Worm (Caenorhabditis elegans) whole organism, L1 larva: Measurements from ENCODE around the gene mdt-6.
A peak's percentile ranks its signal among the peaks of the same experiment; 100 is the strongest.

ENCODE experiments used
- C16A3.4 ChIP-seq: fragments of 150-350 bp; optimal IDR thresholded peaks from 2 replicates; lab custom pipeline; 2014; ENCODE audit warnings: missing biosample characterization, missing genetic modification characterization
- C34B4.2 ChIP-seq: sonication (generic microtip); optimal IDR thresholded peaks from 2 replicates; lab custom pipeline; 2017; ENCODE audit warnings: mild to moderate bottlenecking, missing genetic modification characterization, missing compliant biosample characterization
- alr-1 ChIP-seq: fragments of 200-800 bp; sonication (Bioruptor generic); optimal IDR thresholded peaks from 2 replicates; lab custom pipeline; 2018; ENCODE audit warnings: borderline replicate concordance, mild to moderate bottlenecking, missing genetic modification characterization, missing compliant biosample characterization
- aly-2 ChIP-seq: fragments of 150-350 bp; optimal IDR thresholded peaks from 2 replicates; lab custom pipeline; 2014; ENCODE audit warnings: missing biosample characterization, missing genetic modification characterization
- ama-1 ChIP-seq: fragments of 150-350 bp; optimal IDR thresholded peaks from 2 replicates; lab custom pipeline; 2014
- ceh-63 ChIP-seq: fragments of 200-800 bp; sonication (Bioruptor generic); optimal IDR thresholded peaks from 2 replicates; lab custom pipeline; 2018; ENCODE audit warnings: mild to moderate bottlenecking, missing genetic modification characterization, missing compliant biosample characterization
- ceh-8 ChIP-seq: fragments of 200-800 bp; sonication (Bioruptor generic); optimal IDR thresholded peaks from 2 replicates; lab custom pipeline; 2018; ENCODE audit warnings: mild to moderate bottlenecking, missing genetic modification characterization, moderate library complexity, missing compliant biosample characterization
- ceh-82 ChIP-seq, 3 experiments: fragments of 150-350 bp in 1 of 3; sonication (generic microtip) in 2 of 3; optimal IDR thresholded peaks; 2 replicates each; lab custom pipeline; 2014 to 2017; ENCODE audit warnings: missing biosample characterization in 3 of 3, missing genetic modification characterization in 3 of 3
- ceh-90 ChIP-seq: sonication (generic microtip); optimal IDR thresholded peaks from 2 replicates; lab custom pipeline; 2016; ENCODE audit warnings: missing genetic modification characterization, missing compliant biosample characterization
- ces-1 ChIP-seq: fragments of 150-350 bp; optimal IDR thresholded peaks from 2 replicates; lab custom pipeline; 2014; ENCODE audit warnings: missing biosample characterization, missing genetic modification reagents, missing genetic modification characterization
- dpl-1 ChIP-seq, 3 experiments: fragments of 150-350 bp in 2 of 3; sonication (generic microtip) in 1 of 3; optimal IDR thresholded peaks; 2 replicates each; lab custom pipeline; 2014 to 2017; ENCODE audit warnings: missing biosample characterization in 3 of 3, missing genetic modification characterization in 3 of 3, missing genetic modification reagents in 3 of 3
- dsc-1 ChIP-seq: sonication (generic microtip); optimal IDR thresholded peaks from 2 replicates; lab custom pipeline; 2016; ENCODE audit warnings: mild to moderate bottlenecking, missing genetic modification characterization, missing compliant biosample characterization
- efl-1 ChIP-seq, 4 experiments: fragments of 150-350 bp; optimal IDR thresholded peaks in 3 of 4; peaks in 1 of 4; 1 replicate in 1 of 4; 2 replicates in 3 of 4; lab custom pipeline; 2014; ENCODE audit warnings: missing biosample characterization in 2 of 4, missing genetic modification characterization in 2 of 4, missing genetic modification reagents in 2 of 4
- efl-3 ChIP-seq: fragments of 200-800 bp; sonication (Bioruptor generic); optimal IDR thresholded peaks from 2 replicates; lab custom pipeline; 2018; ENCODE audit warnings: mild to moderate bottlenecking, missing genetic modification characterization, missing compliant biosample characterization
- egl-13 ChIP-seq: sonication (generic microtip); optimal IDR thresholded peaks from 2 replicates; lab custom pipeline; 2016; ENCODE audit warnings: missing genotype, missing genetic modification reagents, missing genetic modification characterization, missing compliant biosample characterization
- elt-3 ChIP-seq, 6 experiments: fragments of 150-350 bp in 1 of 6; sonication (generic microtip); optimal IDR thresholded peaks; 2 replicates each; lab custom pipeline; 2017 to 2018; ENCODE audit warnings: missing biosample characterization in 6 of 6, missing genetic modification characterization in 6 of 6, inconsistent platforms in 1 of 6
- ets-5 ChIP-seq: fragments of 200-800 bp; sonication (Bioruptor generic); IDR thresholded peaks from 2 replicates; pipeline ENCODE4 v1.3.6; 2022; ENCODE audit warnings: missing genetic modification characterization, missing compliant biosample characterization
- fkh-4 ChIP-seq: sonication (generic microtip); optimal IDR thresholded peaks from 2 replicates; lab custom pipeline; 2016; ENCODE audit warnings: missing compliant biosample characterization, missing genetic modification characterization, borderline replicate concordance
- fkh-8 ChIP-seq: sonication (generic microtip); optimal IDR thresholded peaks from 2 replicates; lab custom pipeline; 2016; ENCODE audit warnings: mild to moderate bottlenecking, missing genetic modification characterization, missing compliant biosample characterization
- fos-1 ChIP-seq: fragments of 150-350 bp; optimal IDR thresholded peaks from 2 replicates; lab custom pipeline; 2014; ENCODE audit warnings: missing biosample characterization, missing genetic modification characterization
- hlh-4 ChIP-seq: sonication (generic microtip); optimal IDR thresholded peaks from 2 replicates; lab custom pipeline; 2016; ENCODE audit warnings: mild to moderate bottlenecking, missing genetic modification characterization, missing compliant biosample characterization
- hpl-2 ChIP-seq: fragments of 150-350 bp; optimal IDR thresholded peaks from 2 replicates; lab custom pipeline; 2014; ENCODE audit warnings: missing biosample characterization, missing genetic modification reagents, missing genetic modification characterization
- irx-1 ChIP-seq: sonication (generic microtip); optimal IDR thresholded peaks from 2 replicates; lab custom pipeline; 2016; ENCODE audit warnings: missing genetic modification characterization, missing compliant biosample characterization
- lin-14 ChIP-seq: fragments of 200-800 bp; sonication (Bioruptor generic); optimal IDR thresholded peaks from 2 replicates; lab custom pipeline; 2018; ENCODE audit warnings: mild to moderate bottlenecking, missing genetic modification characterization, moderate library complexity, missing compliant biosample characterization
- lir-3 ChIP-seq: sonication (generic microtip); optimal IDR thresholded peaks from 2 replicates; lab custom pipeline; 2016; ENCODE audit warnings: mild to moderate bottlenecking, missing genetic modification characterization, moderate library complexity, missing compliant biosample characterization; ENCODE audit not compliant: poor library complexity
- nhr-11 ChIP-seq: fragments of 150-350 bp; optimal IDR thresholded peaks from 2 replicates; lab custom pipeline; 2014; ENCODE audit warnings: missing biosample characterization, missing genetic modification characterization
- nhr-12 ChIP-seq: sonication (generic microtip); optimal IDR thresholded peaks from 2 replicates; lab custom pipeline; 2017; ENCODE audit warnings: missing biosample characterization, missing genetic modification characterization
- nhr-237 ChIP-seq: fragments of 150-350 bp; optimal IDR thresholded peaks from 2 replicates; lab custom pipeline; 2014; ENCODE audit warnings: missing biosample characterization, missing genetic modification characterization
- nhr-90 ChIP-seq: sonication (generic microtip); optimal IDR thresholded peaks from 2 replicates; lab custom pipeline; 2016; ENCODE audit warnings: mild to moderate bottlenecking, missing genetic modification characterization, missing compliant biosample characterization; ENCODE audit not compliant: poor library complexity
- pag-3 ChIP-seq: sonication (generic microtip); optimal IDR thresholded peaks from 2 replicates; lab custom pipeline; 2017; ENCODE audit warnings: missing genetic modification characterization, mild to moderate bottlenecking, missing compliant biosample characterization, antibody characterized with exemption, borderline replicate concordance; ENCODE audit not compliant: insufficient read depth
- pax-3 ChIP-seq: fragments of 200-800 bp; sonication (Bioruptor generic); optimal IDR thresholded peaks from 2 replicates; lab custom pipeline; 2018; ENCODE audit warnings: mild to moderate bottlenecking, missing genetic modification characterization, moderate library complexity, missing compliant biosample characterization
- pqm-1 ChIP-seq: sonication (generic microtip); optimal IDR thresholded peaks from 3 replicates; lab custom pipeline; 2017; ENCODE audit warnings: missing biosample characterization, missing genetic modification characterization
- snu-23 ChIP-seq: sonication (generic microtip); optimal IDR thresholded peaks from 2 replicates; lab custom pipeline; 2016; ENCODE audit warnings: missing genetic modification characterization, missing compliant biosample characterization
- sox-4 ChIP-seq: sonication (generic microtip); optimal IDR thresholded peaks from 2 replicates; lab custom pipeline; 2016; ENCODE audit warnings: missing genetic modification characterization, missing compliant biosample characterization
- sup-37 ChIP-seq: fragments of 200-800 bp; sonication (Bioruptor generic); optimal IDR thresholded peaks from 2 replicates; lab custom pipeline; 2018; ENCODE audit warnings: mild to moderate bottlenecking, missing genetic modification characterization, missing compliant biosample characterization
- tbx-2 ChIP-seq: sonication (generic microtip); optimal IDR thresholded peaks from 2 replicates; lab custom pipeline; 2016; ENCODE audit warnings: missing genetic modification characterization, missing compliant biosample characterization
- unc-130 ChIP-seq: fragments of 150-350 bp; optimal IDR thresholded peaks from 2 replicates; lab custom pipeline; 2017; ENCODE audit warnings: missing biosample characterization, missing genetic modification characterization, inconsistent platforms
- unc-30 ChIP-seq: sonication (generic microtip); optimal IDR thresholded peaks from 2 replicates; lab custom pipeline; 2017; ENCODE audit warnings: missing biosample characterization, missing genetic modification characterization
- unc-86 ChIP-seq: sonication (generic microtip); optimal IDR thresholded peaks from 2 replicates; lab custom pipeline; 2016; ENCODE audit warnings: missing genetic modification characterization, missing compliant biosample characterization
- xbp-1 ChIP-seq: sonication (generic microtip); optimal IDR thresholded peaks from 2 replicates; lab custom pipeline; 2016; ENCODE audit warnings: missing genetic modification characterization, missing compliant biosample characterization
- ztf-4 ChIP-seq: fragments of 150-350 bp; optimal IDR thresholded peaks from 2 replicates; lab custom pipeline; 2014; ENCODE audit warnings: missing biosample characterization, missing genetic modification characterization

Gene mdt-6

DNA sequence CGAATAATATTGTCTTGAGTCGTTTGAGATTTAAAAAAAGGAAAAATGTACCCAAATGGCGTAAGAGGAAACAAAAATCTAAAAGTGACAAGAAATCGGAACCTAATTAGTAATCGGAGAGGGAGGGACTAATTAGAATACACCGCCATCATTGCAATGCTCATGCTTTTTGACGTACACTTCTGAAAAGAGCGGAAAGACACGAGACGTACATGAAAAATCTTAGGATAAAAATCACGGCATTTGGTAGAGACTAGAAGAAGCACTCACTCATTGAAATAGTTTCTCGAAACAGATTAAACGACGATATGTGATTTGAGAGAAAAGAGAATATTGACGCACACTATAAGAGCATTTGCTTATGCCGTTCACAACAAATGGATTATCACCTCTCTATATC lies 36.4 kb downstream of the mdt-6 start:
- TF ChIP-seq elt-3 (tag; optimal IDR thresholded peaks at IDR 0.05; lab: Kevin White, UChicago) (no peak), dpl-1 (GFP tag; optimal IDR thresholded peaks at IDR 0.05; lab: Kevin White, UChicago) (no peak), unc-30 (tag; lab: Kevin White, UChicago) (no peak), nhr-12 (tag; lab: Kevin White, UChicago) (no peak), irx-1 (no peak), lir-3 (no peak), ama-1 (no peak), ceh-82 (tag; optimal IDR thresholded peaks at IDR 0.05; lab: Kevin White, UChicago) (no peak), ceh-8 (GFP tag; lab: Kevin White, UChicago) (peak; percentile 15), nhr-90 (tag; lab: Kevin White, UChicago) (no peak), nhr-11 (tag; lab: Kevin White, UChicago) (peak; percentile 29), ces-1 (GFP tag; lab: Kevin White, UChicago) (no peak), sox-4 (tag; lab: Kevin White, UChicago) (no peak), sup-37 (no peak), unc-130 (no peak), lin-14 (no peak), ceh-90 (no peak), dsc-1 (peak; percentile 96), C16A3.4 (no peak), fos-1 (tag; lab: Kevin White, UChicago) (no peak), egl-13 (tag; lab: Kevin White, UChicago) (peak; percentile 41), hlh-4 (tag; lab: Kevin White, UChicago) (no peak), C34B4.2 (no peak), efl-1 (optimal IDR thresholded peaks at IDR 0.05; lab: Kevin White, UChicago) (no peak), efl-1 (GFP tag; optimal IDR thresholded peaks at IDR 0.05 in 1 of 2; lab: Kevin White, UChicago) (no peak), unc-86 (tag; lab: Kevin White, UChicago) (no peak), tbx-2 (tag; lab: Kevin White, UChicago) (no peak), ets-5 (GFP tag; lab: Robert Waterston, UW) (no peak), fkh-8 (tag; lab: Kevin White, UChicago) (peak; percentile 19), pax-3 (tag; lab: Kevin White, UChicago) (peak; percentile 54), pag-3 (no peak), snu-23 (GFP tag; lab: Kevin White, UChicago) (no peak), hpl-2 (GFP tag; lab: Kevin White, UChicago) (no peak), fkh-4 (tag; lab: Kevin White, UChicago) (peak; percentile 49), aly-2 (no peak), efl-3 (no peak), alr-1 (tag; lab: Kevin White, UChicago) (no peak), ztf-4 (tag; lab: Kevin White, UChicago) (no peak), pqm-1 (tag; lab: Kevin White, UChicago) (no peak)

DNA sequence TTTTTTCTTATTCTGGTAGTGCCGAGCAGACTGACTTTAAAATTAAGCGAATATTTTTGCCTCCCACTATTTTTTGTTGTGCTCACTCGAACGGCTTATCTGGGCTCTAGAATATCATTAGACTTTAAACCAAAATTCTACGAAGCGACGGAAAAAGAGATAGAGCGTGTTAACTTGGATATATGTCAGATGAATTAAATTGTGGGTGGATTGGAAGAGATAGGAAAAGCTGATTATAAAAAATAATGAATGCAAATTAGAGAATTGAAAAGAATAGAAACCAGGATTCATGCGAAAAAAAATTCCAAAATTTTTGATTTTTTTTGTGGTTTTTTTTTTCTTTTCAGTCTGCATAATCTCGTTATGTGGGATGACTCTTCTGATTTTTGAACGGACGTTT lies 37.7 kb downstream of the mdt-6 start, which contains the start of gene F20A1.4:
TSS of gene F20A1.4 (minus strand) at position 101 of the 400 bp plus-strand sequence.
- TF ChIP-seq dsc-1 (peak; percentile 76), egl-13 (tag; lab: Kevin White, UChicago) (no peak), nhr-237 (tag; lab: Kevin White, UChicago) (no peak)

DNA sequence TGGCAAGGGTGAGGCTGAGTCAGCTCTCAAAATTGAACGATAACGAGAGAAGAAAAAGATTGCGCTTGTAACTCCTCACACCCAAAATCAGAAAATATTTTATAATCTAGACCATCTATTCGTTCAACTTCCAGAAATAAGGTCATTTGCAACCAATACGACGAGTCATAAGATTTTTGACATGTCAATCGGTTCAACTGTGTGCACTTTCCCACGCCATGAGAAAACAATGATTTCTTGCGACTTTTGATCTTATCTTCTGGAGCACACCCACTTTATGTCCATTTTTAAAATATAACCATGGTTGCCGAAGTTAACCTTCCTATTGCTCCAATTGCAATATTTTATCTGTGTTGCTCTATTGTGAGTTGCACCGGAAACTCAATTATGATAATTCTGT lies 42.4 kb downstream of the mdt-6 start, which contains the start of gene srsx-32:
TSS of gene srsx-32 (plus strand) at position 301 of the 400 bp plus-strand sequence.
- no peak for TF ChIP-seq xbp-1 (tag; lab: Kevin White, UChicago)
- TF ChIP-seq ceh-63 (GFP tag; lab: Kevin White, UChicago), result no peak
- no peak for TF ChIP-seq hpl-2 (GFP tag; lab: Kevin White, UChicago)
- TF ChIP-seq efl-3, result no peak
- no peak for TF ChIP-seq lir-3
- TF ChIP-seq ceh-90, result no peak
